Fruit fly (Drosophila melanogaster): Measurements from ENCODE around the gene dnc.

dm6 chrX:3161542-3162377, 14.5 kb upstream of the dnc start:
- TF ChIP-seq cic (GFP tag; optimal IDR thresholded peaks at IDR 0.05) (no peak), pad (GFP tag; optimal IDR thresholded peaks at IDR 0.05) (peak; percentile 24), kay (GFP tag; ENCODE audit: borderline replicate concordance) (no peak)

Measured in whole organism, adult.